Fruit fly (Drosophila melanogaster): ENCODE data around the gene CG13699.

The CG13699 gene

dm6 chr3L:18174833-18175232, 12.5 kb upstream of the CG13699 start:
- TF ChIP-seq usp (GFP tag; optimal IDR thresholded peaks at IDR 0.05) (no peak), EcR (GFP tag; optimal IDR thresholded peaks at IDR 0.05) (no peak), pan (optimal IDR thresholded peaks at IDR 0.05) (no peak), psq (optimal IDR thresholded peaks at IDR 0.05) (no peak), Dll (optimal IDR thresholded peaks at IDR 0.05) (no peak), CG8478 (optimal IDR thresholded peaks at IDR 0.05) (no peak)

- TF ChIP-seq Dll (optimal IDR thresholded peaks at IDR 0.05), result no peak
- no peak for TF ChIP-seq usp (GFP tag; optimal IDR thresholded peaks at IDR 0.05)
- TF ChIP-seq CG8478 (optimal IDR thresholded peaks at IDR 0.05), result no peak
- TF ChIP-seq psq (optimal IDR thresholded peaks at IDR 0.05), result no peak
- no peak for TF ChIP-seq EcR (GFP tag; optimal IDR thresholded peaks at IDR 0.05)
- TF ChIP-seq pan (optimal IDR thresholded peaks at IDR 0.05), result no peak
Observed at dm6 chr3L:18173668-18174067, 11.3 kb upstream of the CG13699 start.

- TF ChIP-seq psq (optimal IDR thresholded peaks at IDR 0.05), result no peak
- no peak for TF ChIP-seq pan (optimal IDR thresholded peaks at IDR 0.05)
- peak in 1 of 2 experiments; percentile 69 for TF ChIP-seq EcR (GFP tag; optimal IDR thresholded peaks at IDR 0.05)
- no peak for TF ChIP-seq Dll (optimal IDR thresholded peaks at IDR 0.05)
- no peak for TF ChIP-seq usp (GFP tag; optimal IDR thresholded peaks at IDR 0.05)
- TF ChIP-seq CG8478 (optimal IDR thresholded peaks at IDR 0.05), result no peak
Observed at dm6 chr3L:18172064-18172696, 9.9 kb upstream of the CG13699 start.

- TF ChIP-seq usp (GFP tag; optimal IDR thresholded peaks at IDR 0.05), result no peak
- TF ChIP-seq CG8478 (optimal IDR thresholded peaks at IDR 0.05), result no peak
- no peak for TF ChIP-seq psq (optimal IDR thresholded peaks at IDR 0.05)
- TF ChIP-seq Dll (optimal IDR thresholded peaks at IDR 0.05), result no peak
- TF ChIP-seq EcR (GFP tag; optimal IDR thresholded peaks at IDR 0.05), result no peak
Observed at dm6 chr3L:18171093-18171492, 8.8 kb upstream of the CG13699 start.

dm6 chr3L:18166977-18167528, 4.7 kb upstream of the CG13699 start:
- TF ChIP-seq psq (optimal IDR thresholded peaks at IDR 0.05) (no peak), EcR (GFP tag; optimal IDR thresholded peaks at IDR 0.05) (no peak), pan (optimal IDR thresholded peaks at IDR 0.05) (no peak), usp (GFP tag; optimal IDR thresholded peaks at IDR 0.05) (no peak), Dll (optimal IDR thresholded peaks at IDR 0.05) (no peak), CG8478 (optimal IDR thresholded peaks at IDR 0.05) (no peak)

- TF ChIP-seq pan (optimal IDR thresholded peaks at IDR 0.05) (no peak), Dll (optimal IDR thresholded peaks at IDR 0.05) (no peak), CG8478 (optimal IDR thresholded peaks at IDR 0.05) (no peak), psq (optimal IDR thresholded peaks at IDR 0.05) (no peak), EcR (GFP tag; optimal IDR thresholded peaks at IDR 0.05) (no peak)
Observed at dm6 chr3L:18164804-18165203, 2.5 kb upstream of the CG13699 start.

dm6 chr3L:18163127-18163526, 805 bp upstream of the CG13699 start:
- TF ChIP-seq CG8478 (optimal IDR thresholded peaks at IDR 0.05) (no peak), usp (GFP tag; optimal IDR thresholded peaks at IDR 0.05) (no peak), psq (optimal IDR thresholded peaks at IDR 0.05) (no peak), EcR (GFP tag; optimal IDR thresholded peaks at IDR 0.05) (no peak), pan (optimal IDR thresholded peaks at IDR 0.05) (no peak), Dll (optimal IDR thresholded peaks at IDR 0.05) (no peak)

dm6 chr3L:18161175-18161574, 1.1 kb downstream of the CG13699 start:
- TF ChIP-seq usp (GFP tag; optimal IDR thresholded peaks at IDR 0.05) (no peak), psq (optimal IDR thresholded peaks at IDR 0.05) (no peak), EcR (GFP tag; optimal IDR thresholded peaks at IDR 0.05) (no peak), CG8478 (optimal IDR thresholded peaks at IDR 0.05) (no peak), pan (optimal IDR thresholded peaks at IDR 0.05) (no peak), Dll (optimal IDR thresholded peaks at IDR 0.05) (no peak)

- TF ChIP-seq usp (GFP tag; optimal IDR thresholded peaks at IDR 0.05), result no peak
- no peak for TF ChIP-seq pan (optimal IDR thresholded peaks at IDR 0.05)
- no peak for TF ChIP-seq CG8478 (optimal IDR thresholded peaks at IDR 0.05)
- no peak for TF ChIP-seq Dll (optimal IDR thresholded peaks at IDR 0.05)
- TF ChIP-seq EcR (GFP tag; optimal IDR thresholded peaks at IDR 0.05), result no peak
- no peak for TF ChIP-seq psq (optimal IDR thresholded peaks at IDR 0.05)
Observed at dm6 chr3L:18154140-18154539, 8.2 kb downstream of the CG13699 start.

dm6 chr3L:18148418-18148973, 13.8 kb downstream of the CG13699 start, which contains the start of gene CG7330:
CG7330 (plus strand) TSS chr3L:18148923.
- TF ChIP-seq usp (GFP tag; optimal IDR thresholded peaks at IDR 0.05) (no peak), pan (optimal IDR thresholded peaks at IDR 0.05) (no peak), EcR (GFP tag; optimal IDR thresholded peaks at IDR 0.05) (no peak), CG8478 (optimal IDR thresholded peaks at IDR 0.05) (no peak), Dll (optimal IDR thresholded peaks at IDR 0.05) (no peak), psq (optimal IDR thresholded peaks at IDR 0.05) (no peak)

- TF ChIP-seq EcR (GFP tag; optimal IDR thresholded peaks at IDR 0.05), result no peak
- no peak for TF ChIP-seq pan (optimal IDR thresholded peaks at IDR 0.05)
- no peak for TF ChIP-seq usp (GFP tag; optimal IDR thresholded peaks at IDR 0.05)
- TF ChIP-seq Dll (optimal IDR thresholded peaks at IDR 0.05), result no peak
- TF ChIP-seq CG8478 (optimal IDR thresholded peaks at IDR 0.05), result no peak
- TF ChIP-seq psq (optimal IDR thresholded peaks at IDR 0.05), result no peak
Observed at dm6 chr3L:18147596-18147995, 14.7 kb downstream of the CG13699 start.

dm6 chr3L:18146833-18147232, 15.5 kb downstream of the CG13699 start:
- TF ChIP-seq Dll (optimal IDR thresholded peaks at IDR 0.05) (no peak), psq (optimal IDR thresholded peaks at IDR 0.05) (no peak), usp (GFP tag; optimal IDR thresholded peaks at IDR 0.05) (no peak), EcR (GFP tag; optimal IDR thresholded peaks at IDR 0.05) (no peak), CG8478 (optimal IDR thresholded peaks at IDR 0.05) (no peak), pan (optimal IDR thresholded peaks at IDR 0.05) (no peak)

Measured in whole organism.